Worm (Caenorhabditis elegans) whole organism, young adult: Measurements from ENCODE around the gene Y27F2A.6.

Experiments used
- C06A6.2 ChIP-seq: fragments of 200-800 bp; sonication (Bioruptor generic); conservative IDR thresholded peaks from 2 replicates; pipeline ENCODE4 v1.3.6; 2022; ENCODE audit warnings: missing genetic modification characterization, missing compliant biosample characterization
- D2030.7 ChIP-seq: fragments of 200-800 bp; sonication (Bioruptor generic); IDR thresholded peaks from 2 replicates; pipeline ENCODE4 v1.3.6; 2022; ENCODE audit warnings: missing genetic modification reagents, missing genetic modification characterization, missing compliant biosample characterization
- F22D6.2 ChIP-seq: sonication (generic microtip); optimal IDR thresholded peaks from 2 replicates; lab custom pipeline; 2016; ENCODE audit warnings: mild to moderate bottlenecking, missing genetic modification characterization, missing compliant biosample characterization
- F37B4.10 ChIP-seq: fragments of 200-800 bp; sonication (Bioruptor generic); IDR thresholded peaks from 2 replicates; pipeline ENCODE4 v1.3.6; 2022; ENCODE audit warnings: missing genetic modification characterization, missing compliant biosample characterization
- F49E8.2 ChIP-seq: sonication (generic microtip); optimal IDR thresholded peaks from 3 replicates; lab custom pipeline; 2017; ENCODE audit warnings: missing genetic modification characterization, mild to moderate bottlenecking, missing compliant biosample characterization, antibody characterized with exemption, moderate library complexity; ENCODE audit not compliant: insufficient read depth
- K11D2.4 ChIP-seq: fragments of 200-800 bp; sonication (Bioruptor generic); IDR thresholded peaks from 2 replicates; pipeline ENCODE4 v1.3.6; 2022; ENCODE audit warnings: missing genetic modification reagents, missing genetic modification characterization, missing compliant biosample characterization
- Y53G8AR.9 ChIP-seq: fragments of 200-800 bp; sonication (Bioruptor generic); conservative IDR thresholded peaks from 2 replicates; pipeline ENCODE4 v1.3.6; 2022; ENCODE audit warnings: missing genetic modification reagents, missing genetic modification characterization, missing compliant biosample characterization
- Y67H2A.10 ChIP-seq: fragments of 200-800 bp; sonication (Bioruptor generic); conservative IDR thresholded peaks from 2 replicates; pipeline ENCODE4 v1.3.6; 2022; ENCODE audit warnings: missing genetic modification reagents, missing genetic modification characterization, missing compliant biosample characterization
- Y95B8A.8 ChIP-seq: fragments of 200-800 bp; sonication (Bioruptor generic); IDR thresholded peaks from 2 replicates; pipeline ENCODE4 v1.3.6; 2022; ENCODE audit warnings: missing genetic modification reagents, missing genetic modification characterization, missing compliant biosample characterization
- akir-1 ChIP-seq: fragments of 200-800 bp; sonication (Bioruptor generic); optimal IDR thresholded peaks from 2 replicates; lab custom pipeline; 2018; ENCODE audit warnings: mild to moderate bottlenecking, missing genetic modification characterization, moderate library complexity, missing compliant biosample characterization
- ama-1 ChIP-seq, 3 experiments: fragments of 150-350 bp in 1 of 3; sonication (generic microtip) in 2 of 3; optimal IDR thresholded peaks; 2 replicates each; lab custom pipeline; 2014 to 2018; ENCODE audit warnings: missing biosample characterization in 2 of 3, missing genetic modification characterization in 2 of 3, missing genetic modification reagents in 2 of 3
- attf-5 ChIP-seq: fragments of 200-800 bp; sonication (Bioruptor generic); optimal IDR thresholded peaks from 2 replicates; lab custom pipeline; 2018; ENCODE audit warnings: mild to moderate bottlenecking, missing genetic modification characterization, missing compliant biosample characterization
- bed-2 ChIP-seq: fragments of 200-800 bp; sonication (Bioruptor generic); IDR thresholded peaks from 2 replicates; pipeline ENCODE4 v1.3.6; 2022; ENCODE audit warnings: missing genetic modification reagents, missing genetic modification characterization, missing compliant biosample characterization
- cebp-2 ChIP-seq: fragments of 200-800 bp; sonication (Bioruptor generic); IDR thresholded peaks from 2 replicates; pipeline ENCODE4 v1.3.6; 2022; ENCODE audit warnings: missing genetic modification characterization, missing compliant biosample characterization
- ceh-100 ChIP-seq: fragments of 200-800 bp; sonication (Bioruptor generic); IDR thresholded peaks from 2 replicates; pipeline ENCODE4 v1.3.6; 2022; ENCODE audit warnings: missing genetic modification reagents, missing genetic modification characterization, missing compliant biosample characterization
- ceh-58 ChIP-seq: fragments of 200-800 bp; sonication (Bioruptor generic); IDR thresholded peaks from 2 replicates; pipeline ENCODE4 v1.3.6; 2022; ENCODE audit warnings: missing genetic modification characterization, missing compliant biosample characterization
- chd-7 ChIP-seq: sonication (generic microtip); optimal IDR thresholded peaks from 2 replicates; lab custom pipeline; 2016; ENCODE audit warnings: mild to moderate bottlenecking, missing genetic modification characterization, moderate library complexity, missing compliant biosample characterization
- die-1 ChIP-seq: sonication (generic microtip); optimal IDR thresholded peaks from 2 replicates; lab custom pipeline; 2016; ENCODE audit warnings: missing genotype, mild to moderate bottlenecking, missing genetic modification characterization, missing compliant biosample characterization
- dpl-1 ChIP-seq: fragments of 150-350 bp; optimal IDR thresholded peaks from 2 replicates; lab custom pipeline; 2014; ENCODE audit warnings: missing biosample characterization, missing genetic modification reagents, missing genetic modification characterization
- fkh-3 ChIP-seq: sonication (generic microtip); optimal IDR thresholded peaks from 2 replicates; lab custom pipeline; 2016; ENCODE audit warnings: mild to moderate bottlenecking, missing genetic modification characterization, missing compliant biosample characterization
- hlh-12 ChIP-seq: sonication (generic microtip); optimal IDR thresholded peaks from 2 replicates; lab custom pipeline; 2016; ENCODE audit warnings: missing genetic modification characterization, missing compliant biosample characterization
- hlh-26 ChIP-seq: fragments of 200-800 bp; sonication (Bioruptor generic); conservative IDR thresholded peaks from 2 replicates; pipeline ENCODE4 v1.3.6; 2022; ENCODE audit warnings: missing genetic modification reagents, missing genetic modification characterization, missing compliant biosample characterization
- hmg-1.2 ChIP-seq: fragments of 200-800 bp; sonication (Bioruptor generic); IDR thresholded peaks from 2 replicates; pipeline ENCODE4 v1.3.6; 2022; ENCODE audit warnings: missing genetic modification reagents, missing genetic modification characterization, missing compliant biosample characterization
- hmg-20 ChIP-seq: fragments of 200-800 bp; sonication (Bioruptor generic); IDR thresholded peaks from 2 replicates; pipeline ENCODE4 v1.3.6; 2022; ENCODE audit warnings: missing genetic modification reagents, missing genetic modification characterization, missing compliant biosample characterization
- lin-26 ChIP-seq: fragments of 200-800 bp; sonication (Bioruptor generic); IDR thresholded peaks from 2 replicates; pipeline ENCODE4 v1.3.6; 2022; ENCODE audit warnings: missing genetic modification reagents, missing genetic modification characterization, missing compliant biosample characterization
- lin-40 ChIP-seq: sonication (generic microtip); optimal IDR thresholded peaks from 2 replicates; lab custom pipeline; 2016; ENCODE audit warnings: missing genetic modification characterization, mild to moderate bottlenecking, missing compliant biosample characterization, missing genotype, missing genetic modification reagents
- madf-6 ChIP-seq: fragments of 200-800 bp; sonication (Bioruptor generic); IDR thresholded peaks from 2 replicates; pipeline ENCODE4 v1.3.6; 2022; ENCODE audit warnings: missing genetic modification reagents, missing genetic modification characterization, missing compliant biosample characterization
- madf-8 ChIP-seq: fragments of 200-800 bp; sonication (Bioruptor generic); conservative IDR thresholded peaks from 2 replicates; pipeline ENCODE4 v1.3.6; 2022; ENCODE audit warnings: missing genetic modification reagents, missing genetic modification characterization, missing compliant biosample characterization
- mel-28 ChIP-seq: sonication (generic microtip); optimal IDR thresholded peaks from 2 replicates; lab custom pipeline; 2016; ENCODE audit warnings: borderline replicate concordance, mild to moderate bottlenecking, missing genetic modification characterization, missing compliant biosample characterization
- nfya-1 ChIP-seq: sonication (generic microtip); optimal IDR thresholded peaks from 2 replicates; lab custom pipeline; 2017; ENCODE audit warnings: antibody characterized with exemption, missing compliant biosample characterization, missing genetic modification characterization, borderline replicate concordance; ENCODE audit not compliant: insufficient read depth
- nfya-2 ChIP-seq: fragments of 200-800 bp; sonication (Bioruptor generic); IDR thresholded peaks from 2 replicates; pipeline ENCODE4 v1.3.6; 2022; ENCODE audit warnings: missing genetic modification reagents, missing genetic modification characterization, missing compliant biosample characterization
- nfyb-1 ChIP-seq: fragments of 200-800 bp; sonication (Bioruptor generic); IDR thresholded peaks from 2 replicates; pipeline ENCODE4 v1.3.6; 2022; ENCODE audit warnings: missing genetic modification reagents, missing genetic modification characterization, missing compliant biosample characterization
- nhr-179 ChIP-seq: sonication (generic microtip); optimal IDR thresholded peaks from 2 replicates; lab custom pipeline; 2016; ENCODE audit warnings: mild to moderate bottlenecking, missing genetic modification characterization, missing compliant biosample characterization
- pha-4 ChIP-seq: fragments of 150-350 bp; sonication (generic microtip); optimal IDR thresholded peaks from 2 replicates; lab custom pipeline; 2014; ENCODE audit warnings: missing biosample characterization, missing genetic modification reagents, missing genetic modification characterization
- rpc-1 ChIP-seq, 2 experiments: fragments of 150-350 bp in 1 of 2; sonication (generic microtip) in 1 of 2; optimal IDR thresholded peaks; 2 replicates each; lab custom pipeline; 2014 to 2018; ENCODE audit warnings: missing biosample characterization in 1 of 2, missing genetic modification characterization in 1 of 2, missing genetic modification reagents in 1 of 2, missing genotype in 1 of 2
- snpc-1.1 ChIP-seq: sonication (generic microtip); optimal IDR thresholded peaks from 2 replicates; lab custom pipeline; 2017; ENCODE audit warnings: missing genetic modification characterization, mild to moderate bottlenecking, missing compliant biosample characterization, antibody characterized with exemption, moderate library complexity, missing genotype, missing genetic modification reagents; ENCODE audit not compliant: insufficient read depth
- snpc-4 ChIP-seq, 5 experiments: fragments of 150-350 bp in 1 of 5; sonication (generic microtip) in 4 of 5; optimal IDR thresholded peaks; 2 replicates each; lab custom pipeline; 2014 to 2018; ENCODE audit warnings: missing genetic modification characterization in 5 of 5, missing biosample characterization in 3 of 5, antibody characterized with exemption in 2 of 5, mild to moderate bottlenecking in 2 of 5, missing compliant biosample characterization in 2 of 5, missing genotype in 2 of 5, moderate library complexity in 2 of 5, missing genetic modification reagents in 1 of 5
- sptf-2 ChIP-seq: fragments of 200-800 bp; sonication (Bioruptor generic); optimal IDR thresholded peaks from 2 replicates; lab custom pipeline; 2018; ENCODE audit warnings: mild to moderate bottlenecking, missing genetic modification characterization, missing compliant biosample characterization
- tbx-9 ChIP-seq: sonication (generic microtip); optimal IDR thresholded peaks from 2 replicates; lab custom pipeline; 2016; ENCODE audit warnings: borderline replicate concordance, missing genetic modification characterization, inconsistent platforms, missing compliant biosample characterization
- unc-130 ChIP-seq: sonication (generic microtip); optimal IDR thresholded peaks from 2 replicates; lab custom pipeline; 2016; ENCODE audit warnings: missing genetic modification reagents, missing genetic modification characterization, missing compliant biosample characterization
- unc-62 ChIP-seq: fragments of 150-350 bp; optimal IDR thresholded peaks from 2 replicates; lab custom pipeline; 2014; ENCODE audit warnings: missing biosample characterization, missing genetic modification reagents, missing genetic modification characterization
- xnd-1 ChIP-seq: sonication (generic microtip); optimal IDR thresholded peaks from 2 replicates; lab custom pipeline; 2016; ENCODE audit warnings: missing genotype, missing genetic modification reagents, missing genetic modification characterization, missing compliant biosample characterization
- ztf-25 ChIP-seq: fragments of 200-800 bp; sonication (Bioruptor generic); IDR thresholded peaks from 2 replicates; pipeline ENCODE4 v1.3.6; 2022; ENCODE audit warnings: missing genetic modification reagents, missing genetic modification characterization, missing compliant biosample characterization
- ztf-28 ChIP-seq: fragments of 200-800 bp; sonication (Bioruptor generic); IDR thresholded peaks from 2 replicates; pipeline ENCODE4 v1.3.6; 2022; ENCODE audit warnings: missing genetic modification reagents, missing genetic modification characterization, missing compliant biosample characterization

Y27F2A.6 gene

DNA sequence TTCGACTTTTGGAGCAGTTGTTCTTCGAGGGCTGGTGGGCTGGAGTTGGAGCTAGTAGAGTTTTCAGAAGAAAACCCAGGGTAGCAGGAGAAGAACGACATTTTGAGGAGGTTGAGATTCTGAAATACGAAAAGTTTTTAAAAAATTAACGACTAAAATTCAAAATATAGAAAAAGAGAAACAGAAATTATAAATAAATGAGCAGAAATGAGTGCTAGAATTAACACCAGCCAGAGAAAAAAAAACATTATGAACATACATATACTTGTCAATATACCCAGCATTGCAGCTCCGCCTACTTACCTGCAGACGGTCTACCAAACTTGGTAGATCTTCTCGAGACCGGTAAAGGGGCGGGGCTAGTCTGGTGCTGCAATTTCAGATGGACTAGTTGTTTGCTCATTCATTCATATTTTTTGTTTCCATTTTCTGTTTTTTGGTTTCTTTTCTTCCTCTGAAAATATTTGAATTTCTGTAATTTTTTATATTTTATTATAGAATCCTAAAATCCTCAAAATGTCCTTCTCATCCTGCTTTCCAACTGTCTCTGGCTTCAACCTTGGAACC, 23.3 kb upstream of the Y27F2A.6 start, which contains the start of the genes ZC239.20 and ZC239.21:
ZC239.20 (minus strand) TSS at position 101 of the 567 bp plus-strand sequence.
ZC239.21 (plus strand) TSS at position 517 of the 567 bp plus-strand sequence.
- TF ChIP-seq xnd-1 (no peak), cebp-2 (no peak), F49E8.2 (tag; lab: Kevin White, UChicago) (no peak), ztf-25 (GFP tag; lab: Robert Waterston, UW) (no peak), hlh-26 (no peak), ama-1 (optimal IDR thresholded peaks at IDR 0.05; lab: Kevin White, UChicago) (no peak), ama-1 (GFP tag; optimal IDR thresholded peaks at IDR 0.05; lab: Kevin White, UChicago) (no peak), unc-130 (GFP tag; lab: Kevin White, UChicago) (no peak), ztf-28 (no peak), Y95B8A.8 (GFP tag; lab: Robert Waterston, UW) (no peak), madf-8 (GFP tag; lab: Robert Waterston, UW) (no peak), Y67H2A.10 (GFP tag; lab: Robert Waterston, UW) (no peak), ceh-58 (GFP tag; lab: Robert Waterston, UW) (no peak), D2030.7 (no peak), fkh-3 (tag; lab: Kevin White, UChicago) (no peak), unc-62 (GFP tag; lab: Kevin White, UChicago) (no peak), bed-2 (no peak), die-1 (tag; lab: Kevin White, UChicago) (no peak), F37B4.10 (GFP tag; lab: Robert Waterston, UW) (no peak), pha-4 (tag; lab: Kevin White, UChicago) (no peak), dpl-1 (no peak)
- TF ChIP-seq, all 124 proteins: peak for 0

DNA sequence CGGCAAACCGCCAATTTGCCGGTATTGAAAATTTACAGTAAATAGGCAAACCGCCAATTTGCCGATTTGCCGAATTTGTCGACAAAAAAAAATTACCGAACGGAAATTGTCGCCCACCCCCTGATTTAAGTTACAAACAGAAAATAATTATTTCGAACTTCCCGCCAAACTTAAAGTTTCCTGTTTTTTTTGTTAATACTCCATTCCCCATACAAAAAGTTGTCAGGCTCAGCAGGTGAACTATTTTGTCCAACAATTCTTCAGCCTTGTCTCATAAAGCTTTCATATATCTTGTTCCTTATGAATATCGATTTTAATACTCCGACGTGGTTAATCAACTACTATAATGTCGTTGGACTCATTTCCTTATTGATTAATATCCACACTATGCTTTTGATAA, 20.2 kb upstream of the Y27F2A.6 start, which contains the start of gene sri-50:
sri-50 (plus strand) TSS at position 301 of the 400 bp plus-strand sequence.
- TF ChIP-seq xnd-1 (no peak), nfyb-1 (GFP tag; lab: Robert Waterston, UW) (no peak), lin-40 (tag; lab: Kevin White, UChicago) (no peak), unc-62 (GFP tag; lab: Kevin White, UChicago) (no peak), nhr-179 (tag; lab: Kevin White, UChicago) (no peak), K11D2.4 (GFP tag; lab: Robert Waterston, UW) (no peak), hlh-12 (tag; lab: Kevin White, UChicago) (no peak), rpc-1 (optimal IDR thresholded peaks at IDR 0.05; lab: Kevin White, UChicago) (no peak), rpc-1 (tag; optimal IDR thresholded peaks at IDR 0.05; lab: Kevin White, UChicago) (no peak), snpc-1.1 (tag; lab: Kevin White, UChicago) (no peak), F49E8.2 (tag; lab: Kevin White, UChicago) (no peak), madf-6 (GFP tag; lab: Robert Waterston, UW) (no peak), hmg-20 (no peak)

DNA sequence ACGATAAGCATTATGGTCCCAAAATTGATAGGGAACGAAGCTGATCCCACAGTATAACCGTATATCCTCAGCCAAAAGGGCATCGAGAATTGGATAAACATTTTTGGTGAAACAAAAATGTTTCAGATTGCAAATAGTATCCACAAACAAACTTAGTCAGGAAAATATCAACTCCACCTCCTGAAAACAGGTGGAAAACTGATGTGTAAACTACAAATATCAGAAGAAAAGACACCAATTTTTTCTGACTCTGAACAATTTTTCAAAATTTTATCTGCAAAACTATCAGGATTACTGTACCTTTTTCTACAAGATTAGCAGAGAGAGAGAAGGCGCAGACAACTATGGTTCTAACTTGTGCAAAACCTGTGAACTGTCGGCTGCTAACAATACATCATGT, 19.3 kb upstream of the Y27F2A.6 start, which contains the start of gene sri-53:
sri-53 (minus strand) TSS at position 101 of the 400 bp plus-strand sequence.
- no peak for TF ChIP-seq sptf-2 (GFP tag; lab: Kevin White, UChicago)
- TF ChIP-seq chd-7 (tag; lab: Kevin White, UChicago), result no peak
- no peak for TF ChIP-seq ceh-100
- no peak for TF ChIP-seq akir-1
- no peak for TF ChIP-seq F22D6.2 (tag; lab: Kevin White, UChicago)
- TF ChIP-seq fkh-3 (tag; lab: Kevin White, UChicago), result no peak
- TF ChIP-seq mel-28, result no peak
- no peak for TF ChIP-seq unc-130 (GFP tag; lab: Kevin White, UChicago)
- TF ChIP-seq Y53G8AR.9 (GFP tag; lab: Robert Waterston, UW), result no peak
- no peak for TF ChIP-seq tbx-9 (tag; lab: Kevin White, UChicago)
- TF ChIP-seq C06A6.2, result no peak
- no peak for TF ChIP-seq nfya-2
- TF ChIP-seq hmg-1.2 (GFP tag; lab: Robert Waterston, UW), result no peak
- TF ChIP-seq lin-26 (GFP tag; lab: Robert Waterston, UW), result no peak
- TF ChIP-seq snpc-4 (GFP tag; optimal IDR thresholded peaks at IDR 0.05; lab: Kevin White, UChicago), result no peak
- no peak for TF ChIP-seq snpc-4 (tag; optimal IDR thresholded peaks at IDR 0.05; lab: Kevin White, UChicago)
- TF ChIP-seq F49E8.2 (tag; lab: Kevin White, UChicago), result no peak
- TF ChIP-seq attf-5, result no peak
- no peak for TF ChIP-seq nfya-1 (tag; lab: Kevin White, UChicago)
- TF ChIP-seq, all 124 proteins: peak for 0
